Fruit fly (Drosophila melanogaster) whole organism, pupa: ENCODE data around the gene CG1896.

Source experiments
- CG10348 ChIP-seq: fragments of 200-800 bp; sonication (Bioruptor generic); IDR thresholded peaks from 2 replicates; pipeline ENCODE4 v1.3.6; 2022; ENCODE audit warnings: missing biosample characterization, missing genetic modification characterization
- CG12605 ChIP-seq: fragments of 200-800 bp; sonication (Bioruptor generic); IDR thresholded peaks from 2 replicates; pipeline ENCODE4 v1.3.6; 2022; ENCODE audit warnings: missing biosample characterization, missing genetic modification characterization
- CG32121 ChIP-seq: fragments of 200-800 bp; sonication (Bioruptor generic); IDR thresholded peaks from 2 replicates; pipeline ENCODE4 v1.3.6; 2022; ENCODE audit warnings: missing biosample characterization, missing genetic modification characterization
- CG34367 ChIP-seq: fragments of 200-800 bp; sonication (Bioruptor generic); optimal IDR thresholded peaks from 2 replicates; lab custom pipeline; 2018; ENCODE audit warnings: missing biosample characterization, mild to moderate bottlenecking, missing genetic modification characterization
- CG4496 ChIP-seq: fragments of 200-800 bp; sonication (Bioruptor generic); IDR thresholded peaks from 3 replicates; pipeline ENCODE4 v1.3.6; 2022; ENCODE audit warnings: missing biosample characterization, missing genetic modification characterization
- CG8301 ChIP-seq: fragments of 200-800 bp; sonication (Bioruptor generic); optimal IDR thresholded peaks from 2 replicates; lab custom pipeline; 2018; ENCODE audit warnings: missing biosample characterization, mild to moderate bottlenecking, missing genetic modification characterization
- D1 ChIP-seq: fragments of 200-800 bp; sonication (Bioruptor generic); optimal IDR thresholded peaks from 2 replicates; lab custom pipeline; 2018; ENCODE audit warnings: missing biosample characterization, mild to moderate bottlenecking, missing genetic modification characterization, moderate library complexity
- EcR ChIP-seq: fragments of 200-800 bp; sonication (Bioruptor generic); optimal IDR thresholded peaks from 3 replicates; lab custom pipeline; 2019; ENCODE audit warnings: missing biosample characterization, missing genetic modification characterization, mild to moderate bottlenecking, moderate library complexity, missing genetic modification reagents
- Ets98B ChIP-seq: fragments of 200-800 bp; sonication (Bioruptor generic); IDR thresholded peaks from 2 replicates; pipeline ENCODE4 v1.3.6; 2022; ENCODE audit warnings: missing biosample characterization, missing genetic modification characterization
- Pif1A ChIP-seq: fragments of 200-800 bp; sonication (Bioruptor generic); optimal IDR thresholded peaks from 3 replicates; lab custom pipeline; 2016; ENCODE audit warnings: missing biosample characterization, missing genetic modification characterization
- Snoo ChIP-seq: fragments of 200-800 bp; sonication (Bioruptor generic); optimal IDR thresholded peaks from 3 replicates; lab custom pipeline; 2017; ENCODE audit warnings: missing biosample characterization, mild to moderate bottlenecking, missing genetic modification characterization, inconsistent platforms
- gl ChIP-seq: fragments of 200-800 bp; sonication (Bioruptor generic); optimal IDR thresholded peaks from 2 replicates; lab custom pipeline; 2018; ENCODE audit warnings: missing biosample characterization, mild to moderate bottlenecking, missing genetic modification characterization

- TF ChIP-seq CG4496, result no peak
- peak; percentile 12; the same call in 1 of the 2 replicates for TF ChIP-seq Ets98B
- no peak for TF ChIP-seq gl (tag; lab: Kevin White, UChicago)
- no peak for TF ChIP-seq CG10348 (GFP tag; lab: Robert Waterston, UW)
- no peak for TF ChIP-seq EcR (GFP tag; lab: Kevin White, UChicago)
- no peak for TF ChIP-seq D1
- 0 out of 2 replicates have a peak, but pooled peaks have one; percentile 11 for TF ChIP-seq CG12605
- TF ChIP-seq Snoo, result no peak
- no peak for TF ChIP-seq Pif1A
- peak; percentile 49 for TF ChIP-seq CG32121 (GFP tag; lab: Robert Waterston, UW)
- no peak for TF ChIP-seq CG34367 (tag; lab: Kevin White, UChicago)
- peak; percentile 32 for TF ChIP-seq CG8301
Measured at dm6 chr3R:31709769-31710168, 34.3 kb upstream of the CG1896 start.
